Fruit fly (Drosophila melanogaster) whole organism, embryonic: ENCODE data around the gene Cp18.

Source experiments
- B-H2 ChIP-seq: fragments of 200-800 bp; sonication (Bioruptor generic); optimal IDR thresholded peaks from 2 replicates; lab custom pipeline; 2018; ENCODE audit warnings: missing biosample characterization, mild to moderate bottlenecking, missing genetic modification characterization
- Blimp-1 ChIP-seq: fragments of 200-800 bp; sonication (Bioruptor generic); optimal IDR thresholded peaks from 3 replicates; lab custom pipeline; 2018; ENCODE audit warnings: missing biosample characterization, missing genetic modification characterization, mild to moderate bottlenecking, moderate library complexity, missing genetic modification reagents
- CG1233 ChIP-seq: fragments of 200-800 bp; sonication (Bioruptor generic); optimal IDR thresholded peaks from 4 replicates; lab custom pipeline; 2018; ENCODE audit warnings: missing biosample characterization, mild to moderate bottlenecking, missing genetic modification characterization
- CG13123 ChIP-seq: fragments of 200-800 bp; sonication (Bioruptor generic); optimal IDR thresholded peaks from 2 replicates; lab custom pipeline; 2016; ENCODE audit warnings: missing biosample characterization, missing genetic modification characterization
- CG13296 ChIP-seq: fragments of 200-800 bp; sonication (Bioruptor generic); optimal IDR thresholded peaks from 3 replicates; lab custom pipeline; 2018; ENCODE audit warnings: missing biosample characterization, mild to moderate bottlenecking, missing genetic modification characterization
- CG15011 ChIP-seq: fragments of 200-800 bp; sonication (Bioruptor generic); optimal IDR thresholded peaks from 3 replicates; lab custom pipeline; 2018; ENCODE audit warnings: missing biosample characterization, mild to moderate bottlenecking, missing genetic modification characterization
- CG15514 ChIP-seq: fragments of 200-800 bp; sonication (Bioruptor generic); optimal IDR thresholded peaks from 3 replicates; lab custom pipeline; 2017; ENCODE audit warnings: missing biosample characterization, missing genetic modification characterization, mild to moderate bottlenecking, moderate library complexity, missing genetic modification reagents
- CG15696 ChIP-seq: fragments of 200-800 bp; sonication (Bioruptor generic); optimal IDR thresholded peaks from 2 replicates; lab custom pipeline; 2019; ENCODE audit warnings: missing biosample characterization, mild to moderate bottlenecking, missing genetic modification characterization, moderate library complexity
- CG16863 ChIP-seq: fragments of 200-800 bp; sonication (Bioruptor generic); optimal IDR thresholded peaks from 3 replicates; lab custom pipeline; 2016; ENCODE audit warnings: missing biosample characterization, missing genetic modification characterization
- CG17568 ChIP-seq: fragments of 200-800 bp; sonication (Bioruptor generic); optimal IDR thresholded peaks from 2 replicates; lab custom pipeline; 2018; ENCODE audit warnings: missing biosample characterization, mild to moderate bottlenecking, missing genetic modification characterization, moderate library complexity
- CG18599 ChIP-seq: fragments of 200-800 bp; sonication (Bioruptor generic); optimal IDR thresholded peaks from 3 replicates; lab custom pipeline; 2017; ENCODE audit warnings: missing biosample characterization, missing genetic modification characterization, mild to moderate bottlenecking, moderate library complexity, missing genetic modification reagents
- CG2678 ChIP-seq: fragments of 200-800 bp; sonication (Bioruptor generic); optimal IDR thresholded peaks from 3 replicates; lab custom pipeline; 2019; ENCODE audit warnings: missing biosample characterization, mild to moderate bottlenecking, missing genetic modification characterization, moderate library complexity
- CG2712 ChIP-seq: fragments of 200-800 bp; optimal IDR thresholded peaks from 3 replicates; lab custom pipeline; 2019; ENCODE audit warnings: missing biosample characterization, mild to moderate bottlenecking, missing genetic modification characterization, moderate library complexity
- CG31224 ChIP-seq: fragments of 200-800 bp; sonication (Bioruptor generic); IDR thresholded peaks from 2 replicates; pipeline ENCODE4 v1.3.6; 2022; ENCODE audit warnings: missing biosample characterization, missing genetic modification characterization
- CG34422 ChIP-seq: fragments of 200-800 bp; sonication (Bioruptor generic); IDR thresholded peaks from 3 replicates; pipeline ENCODE4 v1.3.6; 2022; ENCODE audit warnings: missing biosample characterization, missing genetic modification characterization
- CG3847 ChIP-seq: fragments of 200-800 bp; sonication (Bioruptor generic); IDR thresholded peaks from 2 replicates; pipeline ENCODE4 v1.3.6; 2022; ENCODE audit warnings: missing biosample characterization, missing genetic modification characterization
- CG7357 ChIP-seq: fragments of 200-800 bp; sonication (Bioruptor generic); IDR thresholded peaks from 3 replicates; pipeline ENCODE4 v1.3.6; 2022; ENCODE audit warnings: missing biosample characterization, missing genetic modification characterization
- CG9932 ChIP-seq: fragments of 200-800 bp; sonication (Bioruptor generic); IDR thresholded peaks from 2 replicates; pipeline ENCODE4 v1.3.6; 2022; ENCODE audit warnings: missing biosample characterization, missing genetic modification characterization
- CoRest ChIP-seq: fragments of 200-800 bp; sonication (Bioruptor generic); optimal IDR thresholded peaks from 3 replicates; lab custom pipeline; 2018; ENCODE audit warnings: missing biosample characterization, mild to moderate bottlenecking, missing genetic modification characterization, moderate library complexity
- Ets65A ChIP-seq: fragments of 200-800 bp; sonication (Bioruptor generic); peaks from one replicate; lab custom pipeline; 2016; ENCODE audit warnings: missing biosample characterization, missing genetic modification characterization
- GATAe ChIP-seq: fragments of 200-800 bp; sonication (Bioruptor generic); conservative IDR thresholded peaks from 2 replicates; pipeline ENCODE4 v1.3.6; 2022; ENCODE audit warnings: missing biosample characterization, missing genetic modification characterization
- Hey ChIP-seq: fragments of 200-800 bp; sonication (Bioruptor generic); optimal IDR thresholded peaks from 3 replicates; lab custom pipeline; 2018; ENCODE audit warnings: missing biosample characterization, mild to moderate bottlenecking, missing genetic modification characterization
- Hr3 ChIP-seq: fragments of 200-800 bp; sonication (Bioruptor generic); optimal IDR thresholded peaks from 3 replicates; lab custom pipeline; 2016; ENCODE audit warnings: missing biosample characterization, missing genetic modification characterization
- Hr39 ChIP-seq: fragments of >200 bp; optimal IDR thresholded peaks from 2 replicates; lab custom pipeline; 2017
- Lim3 ChIP-seq: fragments of 200-800 bp; sonication (Bioruptor generic); IDR thresholded peaks from 2 replicates; pipeline ENCODE4 v1.3.6; 2022; ENCODE audit warnings: missing biosample characterization, missing genetic modification characterization
- Lpt ChIP-seq: fragments of >200 bp; optimal IDR thresholded peaks from 2 replicates; lab custom pipeline; 2018; ENCODE audit warnings: missing biosample characterization, missing genetic modification characterization
- Max ChIP-seq: fragments of 200-800 bp; sonication (Bioruptor generic); optimal IDR thresholded peaks from 2 replicates; lab custom pipeline; 2016; ENCODE audit warnings: missing biosample characterization, mild to moderate bottlenecking, missing genetic modification characterization
- Med ChIP-seq: fragments of 200-800 bp; sonication (Bioruptor generic); peaks from one replicate; lab custom pipeline; 2016; ENCODE audit warnings: missing biosample characterization, missing genetic modification characterization, mild to moderate bottlenecking, inconsistent platforms, moderate library complexity
- NC2α ChIP-seq: fragments of 200-800 bp; sonication (Bioruptor generic); optimal IDR thresholded peaks from 2 replicates; lab custom pipeline; 2016; ENCODE audit warnings: missing biosample characterization, missing genetic modification characterization
- NC2β ChIP-seq: fragments of 200-800 bp; sonication (Bioruptor generic); optimal IDR thresholded peaks from 2 replicates; lab custom pipeline; 2016; ENCODE audit warnings: missing biosample characterization, missing genetic modification characterization
- Neu2 ChIP-seq: fragments of 200-800 bp; sonication (Bioruptor generic); optimal IDR thresholded peaks from 3 replicates; lab custom pipeline; 2016; ENCODE audit warnings: missing biosample characterization, missing genetic modification characterization, borderline replicate concordance
- Nf-YC ChIP-seq: fragments of 200-800 bp; optimal IDR thresholded peaks from 3 replicates; lab custom pipeline; 2019; ENCODE audit warnings: missing biosample characterization, mild to moderate bottlenecking, missing genetic modification characterization, moderate library complexity
- Pdp1 ChIP-seq, 2 experiments: fragments of 200-800 bp; sonication (Bioruptor generic); optimal IDR thresholded peaks; 3 replicates each; lab custom pipeline; 2016; ENCODE audit warnings: missing biosample characterization in 2 of 2, missing genetic modification characterization in 2 of 2, mild to moderate bottlenecking in 1 of 2, moderate library complexity in 1 of 2
- YL-1 ChIP-seq: fragments of 200-800 bp; sonication (Bioruptor generic); optimal IDR thresholded peaks from 3 replicates; lab custom pipeline; 2017; ENCODE audit warnings: missing biosample characterization, mild to moderate bottlenecking, missing genetic modification characterization
- cas ChIP-seq: fragments of 200-800 bp; sonication (Bioruptor generic); IDR thresholded peaks from 2 replicates; pipeline ENCODE4 v1.3.6; 2022; ENCODE audit warnings: missing biosample characterization, missing genetic modification characterization
- dmrt11E ChIP-seq: fragments of 200-800 bp; sonication (Bioruptor generic); optimal IDR thresholded peaks from 3 replicates; lab custom pipeline; 2018; ENCODE audit warnings: missing biosample characterization, mild to moderate bottlenecking, missing genetic modification characterization, moderate library complexity
- exex ChIP-seq: fragments of 200-800 bp; sonication (Bioruptor generic); optimal IDR thresholded peaks from 4 replicates; lab custom pipeline; 2018; ENCODE audit warnings: missing biosample characterization, mild to moderate bottlenecking, missing genetic modification characterization, moderate library complexity
- fd102C ChIP-seq: fragments of 200-800 bp; sonication (Bioruptor generic); optimal IDR thresholded peaks from 2 replicates; lab custom pipeline; 2018; ENCODE audit warnings: missing biosample characterization, mild to moderate bottlenecking, missing genetic modification characterization, moderate library complexity
- gfzf ChIP-seq: fragments of 200-800 bp; sonication (Bioruptor generic); optimal IDR thresholded peaks from 2 replicates; lab custom pipeline; 2016; ENCODE audit warnings: missing biosample characterization, mild to moderate bottlenecking, missing genetic modification characterization, moderate library complexity
- grau ChIP-seq: fragments of 200-800 bp; optimal IDR thresholded peaks from 3 replicates; lab custom pipeline; 2019; ENCODE audit warnings: missing biosample characterization, mild to moderate bottlenecking, missing genetic modification characterization, moderate library complexity
- ham ChIP-seq: fragments of 200-800 bp; sonication (Bioruptor generic); IDR thresholded peaks from 2 replicates; pipeline ENCODE4 v1.3.6; 2022; ENCODE audit warnings: missing biosample characterization, missing genetic modification characterization
- lab ChIP-seq: fragments of 200-800 bp; sonication (Bioruptor generic); optimal IDR thresholded peaks from 3 replicates; lab custom pipeline; 2017; ENCODE audit warnings: missing biosample characterization, missing genetic modification characterization, mild to moderate bottlenecking, moderate library complexity, missing genetic modification reagents
- mirr ChIP-seq: fragments of 200-800 bp; sonication (Bioruptor generic); optimal IDR thresholded peaks from 3 replicates; lab custom pipeline; 2018; ENCODE audit warnings: missing biosample characterization, mild to moderate bottlenecking, missing genetic modification characterization
- run ChIP-seq: fragments of 200-800 bp; sonication (Bioruptor generic); optimal IDR thresholded peaks from 3 replicates; lab custom pipeline; 2018; ENCODE audit warnings: missing biosample characterization, mild to moderate bottlenecking, missing genetic modification characterization
- salm ChIP-seq: fragments of 200-800 bp; sonication (Bioruptor generic); optimal IDR thresholded peaks from 2 replicates; lab custom pipeline; 2018; ENCODE audit warnings: missing biosample characterization, mild to moderate bottlenecking, missing genetic modification characterization
- sima ChIP-seq: fragments of 200-800 bp; sonication (Bioruptor generic); optimal IDR thresholded peaks from 2 replicates; lab custom pipeline; 2016; ENCODE audit warnings: missing biosample characterization, missing genetic modification characterization
- sug ChIP-seq: fragments of 200-800 bp; optimal IDR thresholded peaks from 2 replicates; lab custom pipeline; 2019; ENCODE audit warnings: missing biosample characterization, mild to moderate bottlenecking, missing genetic modification characterization, moderate library complexity
- vnd ChIP-seq: fragments of 200-800 bp; sonication (Bioruptor generic); IDR thresholded peaks from 3 replicates; pipeline ENCODE4 v1.3.6; 2022; ENCODE audit warnings: missing biosample characterization, missing genetic modification characterization; ENCODE audit not compliant: partially characterized antibody
- zfh1 ChIP-seq: fragments of 200-800 bp; sonication (Bioruptor generic); IDR thresholded peaks from 3 replicates; pipeline ENCODE4 v1.3.6; 2022; ENCODE audit warnings: missing biosample characterization, missing genetic modification characterization
- zfh2 ChIP-seq: fragments of 200-800 bp; sonication (Bioruptor generic); optimal IDR thresholded peaks from 2 replicates; lab custom pipeline; 2016; ENCODE audit warnings: missing biosample characterization, missing genetic modification characterization

Cp18 gene

DNA sequence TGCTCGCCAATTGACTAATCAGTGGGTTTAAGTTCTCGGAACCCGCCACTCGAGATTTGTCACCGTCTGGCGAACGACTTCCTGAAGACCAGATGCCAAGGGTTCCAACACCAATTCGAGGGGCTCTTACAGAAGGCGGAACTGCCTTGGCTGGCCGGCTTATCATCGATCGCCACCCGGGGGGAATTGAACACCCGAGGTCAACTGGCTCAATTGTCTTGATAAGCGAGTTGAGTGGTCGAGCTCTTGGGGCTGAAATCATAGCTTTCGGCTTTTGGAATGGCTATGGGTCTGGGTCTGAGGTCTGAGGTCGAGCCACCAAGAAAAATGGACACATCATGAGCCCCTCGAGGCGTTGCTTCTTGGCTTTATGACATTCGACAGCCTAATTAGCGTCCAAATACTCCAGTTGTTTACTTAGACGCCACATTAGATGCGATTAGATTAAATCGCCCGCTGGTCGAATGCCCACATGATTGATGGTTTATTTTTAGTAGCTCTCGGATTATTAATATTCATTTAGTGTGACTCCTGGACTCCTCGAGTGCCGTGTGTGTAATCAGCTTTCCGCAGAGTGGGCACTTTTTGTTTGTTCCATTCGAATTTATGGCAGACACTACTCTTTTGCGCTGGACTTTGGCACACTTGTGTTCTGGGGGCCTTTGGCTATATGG, 28.0 kb upstream of the Cp18 start (continued):
- TF ChIP-seq mirr (GFP tag; lab: Kevin White, UChicago) (peak; percentile 89), Hr3 (GFP tag; lab: Kevin White, UChicago) (no peak), CG13296 (peak; percentile 22), CG1233 (GFP tag; lab: Kevin White, UChicago) (no peak), Nf-YC (tag; lab: Kevin White, UChicago) (peak; percentile 27), CG17568 (no peak), Max (GFP tag; lab: Kevin White, UChicago) (no peak), CG2678 (tag; lab: Kevin White, UChicago) (peak; percentile 4), Med (GFP tag; lab: Kevin White, UChicago) (peak; percentile 66), Pdp1 (GFP tag; optimal IDR thresholded peaks at IDR 0.05; lab: Kevin White, UChicago) (peak in 1 of 2 experiments; percentile 13), B-H2 (no peak), YL-1 (GFP tag; lab: Kevin White, UChicago) (no peak), run (tag; lab: Kevin White, UChicago) (no peak), CG15696 (tag; lab: Kevin White, UChicago) (no peak), Lpt (GFP tag; lab: Kevin White, UChicago) (no peak), grau (tag; lab: Kevin White, UChicago) (no peak), NC2β (GFP tag; lab: Kevin White, UChicago) (no peak), CG13123 (GFP tag; lab: Kevin White, UChicago) (no peak), Ets65A (no peak), sug (tag; lab: Kevin White, UChicago) (peak; percentile 99), Hr39 (no peak), NC2α (GFP tag; lab: Kevin White, UChicago) (no peak), zfh2 (GFP tag; lab: Kevin White, UChicago) (no peak), CG34422 (GFP tag; lab: Robert Waterston, UW) (no peak), sima (GFP tag; lab: Kevin White, UChicago) (no peak), CG2712 (no peak), CG18599 (GFP tag; lab: Kevin White, UChicago) (peak; percentile 68), zfh1 (no peak), ham (0 out of 2 replicates have a peak, but pooled peaks have one; percentile 32), CG7357 (no peak), CG9932 (GFP tag; lab: Robert Waterston, UW) (0 out of 2 replicates have a peak, but pooled peaks have one; percentile 14), vnd (GFP tag; lab: Robert Waterston, UW) (peak; percentile 56; the same call in 2 of the 3 replicates), CG31224 (GFP tag; lab: Robert Waterston, UW) (no peak), dmrt11E (tag; lab: Kevin White, UChicago) (no peak), Hey (tag; lab: Kevin White, UChicago) (peak; percentile 72), Blimp-1 (GFP tag; lab: Kevin White, UChicago) (no peak), cas (GFP tag; lab: Robert Waterston, UW) (no peak), CG16863 (GFP tag; lab: Kevin White, UChicago) (no peak), gfzf (GFP tag; lab: Kevin White, UChicago) (no peak), fd102C (no peak), lab (GFP tag; lab: Kevin White, UChicago) (peak; percentile 80), Lim3 (GFP tag; lab: Robert Waterston, UW) (no peak), exex (peak; percentile 99), CG15514 (peak; percentile 0), CG15011 (GFP tag; lab: Kevin White, UChicago) (no peak), CG3847 (GFP tag; lab: Robert Waterston, UW) (no peak), GATAe (peak; percentile 56), salm (tag; lab: Kevin White, UChicago) (no peak), CoRest (tag; lab: Kevin White, UChicago) (no peak), Neu2 (no peak)
